Worm (Caenorhabditis elegans): ENCODE measurements around the gene msp-33.

- TF ChIP-seq ama-1 (optimal IDR thresholded peaks at IDR 0.05) (peak; percentile 89), ztf-4 (tag; optimal IDR thresholded peaks at IDR 0.05) (no peak), elt-2 (tag; optimal IDR thresholded peaks at IDR 0.05) (peak; percentile 67), R02D3.7 (tag; optimal IDR thresholded peaks at IDR 0.05) (no peak), nhr-25 (tag; optimal IDR thresholded peaks at IDR 0.05) (peak; percentile 50), snpc-4 (tag; optimal IDR thresholded peaks at IDR 0.05) (no peak)
Measured at ce11 chrII:4891012-4891775, 1.3 kb downstream of the msp-33 start, which contains the start of gene gst-9.
